Worm (Caenorhabditis elegans): ENCODE results near the gene gfat-2.

gfat-2 gene

DNA sequence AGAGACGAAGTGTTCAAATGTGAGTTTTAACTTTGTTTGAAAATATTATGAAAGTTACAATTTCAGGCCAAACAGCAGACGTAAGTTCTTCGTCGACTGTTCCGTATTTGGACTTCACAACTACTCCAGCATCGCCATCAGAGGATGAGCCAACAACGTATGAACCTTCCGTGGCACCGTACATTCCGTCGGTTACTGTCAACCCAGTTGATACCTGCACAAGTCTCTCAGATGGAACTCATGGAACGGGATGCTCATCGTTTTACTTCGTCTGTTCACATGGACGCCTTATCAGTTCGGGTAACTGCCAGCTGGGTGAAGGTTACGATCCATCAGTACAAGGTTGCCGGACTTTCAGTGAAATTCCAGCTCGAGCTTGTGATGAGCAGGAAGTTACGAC is 34.3 kb upstream of the gfat-2 start:
- no peak for TF ChIP-seq elt-3 (tag; optimal IDR thresholded peaks at IDR 0.05)
- no peak for TF ChIP-seq elt-1 (tag; optimal IDR thresholded peaks at IDR 0.05; ENCODE audit: borderline replicate concordance, insufficient read depth)
- no peak for TF ChIP-seq drap-1 (GFP tag; optimal IDR thresholded peaks at IDR 0.05)
- no peak for TF ChIP-seq unc-120 (tag; optimal IDR thresholded peaks at IDR 0.05; ENCODE audit: poor library complexity, severe bottlenecking)
- TF ChIP-seq mls-2 (tag; optimal IDR thresholded peaks at IDR 0.05), result no peak
- no peak for TF ChIP-seq M03D4.4 (tag; optimal IDR thresholded peaks at IDR 0.05)
- TF ChIP-seq ces-1 (GFP tag; optimal IDR thresholded peaks at IDR 0.05), result no peak
- no peak for TF ChIP-seq nhr-2 (tag; optimal IDR thresholded peaks at IDR 0.05)
- no peak for TF ChIP-seq ceh-83 (GFP tag; optimal IDR thresholded peaks at IDR 0.05)
- TF ChIP-seq flh-1 (GFP tag; optimal IDR thresholded peaks at IDR 0.05), result no peak
- TF ChIP-seq blmp-1 (tag; optimal IDR thresholded peaks at IDR 0.05), result no peak
- TF ChIP-seq lsy-2 (tag; optimal IDR thresholded peaks at IDR 0.05), result no peak
- no peak for TF ChIP-seq pha-4 (tag; optimal IDR thresholded peaks at IDR 0.05)
- no peak for TF ChIP-seq sptf-1 (tag; optimal IDR thresholded peaks at IDR 0.05)
- no peak for TF ChIP-seq nhr-28 (tag; optimal IDR thresholded peaks at IDR 0.05)
- no peak for TF ChIP-seq hlh-1 (tag; optimal IDR thresholded peaks at IDR 0.05)
- no peak for TF ChIP-seq unc-62 (GFP tag; optimal IDR thresholded peaks at IDR 0.05)
- no peak for TF ChIP-seq unc-39 (tag; optimal IDR thresholded peaks at IDR 0.05)
- TF ChIP-seq mab-5 (tag; optimal IDR thresholded peaks at IDR 0.05), result no peak

DNA sequence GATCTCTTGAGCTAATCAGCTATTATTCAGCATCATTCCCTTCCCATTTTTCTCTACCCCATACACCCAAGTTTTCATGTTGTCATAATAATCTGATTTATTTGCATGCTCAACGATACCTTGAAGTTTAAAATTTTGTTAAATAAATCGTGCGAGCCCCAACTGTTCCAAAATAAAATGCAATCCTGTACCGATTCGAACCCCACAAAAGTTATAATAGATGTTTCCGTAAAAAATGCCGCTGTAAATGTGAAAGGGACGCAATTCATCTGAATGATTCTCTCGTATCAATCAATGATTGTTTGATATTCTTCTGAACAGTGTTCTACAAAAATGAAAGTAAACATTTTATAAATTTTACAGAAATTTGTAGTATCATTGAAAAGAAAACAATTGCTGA is 32.6 kb upstream of the gfat-2 start:
- TF ChIP-seq nhr-76 (tag; optimal IDR thresholded peaks at IDR 0.05) (no peak), hlh-1 (tag; optimal IDR thresholded peaks at IDR 0.05) (no peak), ham-2 (GFP tag; optimal IDR thresholded peaks at IDR 0.05) (no peak), nhr-2 (tag; optimal IDR thresholded peaks at IDR 0.05) (no peak), lsy-2 (tag; optimal IDR thresholded peaks at IDR 0.05) (no peak), nhr-28 (tag; optimal IDR thresholded peaks at IDR 0.05) (no peak), drap-1 (GFP tag; optimal IDR thresholded peaks at IDR 0.05) (no peak), sptf-1 (tag; optimal IDR thresholded peaks at IDR 0.05) (no peak), blmp-1 (tag; optimal IDR thresholded peaks at IDR 0.05) (no peak), ceh-39 (tag; optimal IDR thresholded peaks at IDR 0.05) (no peak), mep-1 (tag; optimal IDR thresholded peaks at IDR 0.05) (no peak), mab-5 (tag; optimal IDR thresholded peaks at IDR 0.05) (no peak), flh-1 (GFP tag; optimal IDR thresholded peaks at IDR 0.05) (no peak), tbx-8 (GFP tag; optimal IDR thresholded peaks at IDR 0.05) (no peak), mls-2 (tag; optimal IDR thresholded peaks at IDR 0.05) (no peak), nhr-237 (tag; optimal IDR thresholded peaks at IDR 0.05) (no peak), unc-39 (tag; optimal IDR thresholded peaks at IDR 0.05) (no peak), elt-3 (tag; optimal IDR thresholded peaks at IDR 0.05) (no peak), ztf-11 (tag; optimal IDR thresholded peaks at IDR 0.05) (no peak), sem-2 (GFP tag; optimal IDR thresholded peaks at IDR 0.05) (no peak)

DNA sequence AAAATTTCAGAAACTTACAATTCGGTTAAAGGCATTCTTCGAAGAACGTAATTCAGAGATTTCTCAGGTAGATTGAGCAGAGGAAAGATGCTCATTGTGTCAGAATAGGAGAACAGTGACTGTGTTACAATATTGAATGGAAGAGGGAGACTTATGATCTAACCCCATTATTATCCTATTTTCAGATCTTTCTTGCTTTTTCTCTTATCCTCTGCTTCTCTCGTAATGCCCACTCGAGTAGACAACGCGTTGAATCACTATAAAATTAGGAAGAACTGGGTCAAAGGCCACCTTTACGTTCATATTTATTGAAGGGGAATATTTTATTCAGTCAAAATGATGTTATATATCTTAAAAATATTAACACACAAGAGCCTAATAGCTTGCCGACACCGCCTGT is 30.8 kb upstream of the gfat-2 start, which contains the start of gene fbxb-76:
fbxb-76 (minus strand) TSS at position 101 of the 400 bp plus-strand sequence.
- TF ChIP-seq nhr-237 (tag; optimal IDR thresholded peaks at IDR 0.05) (no peak), nhr-12 (tag; optimal IDR thresholded peaks at IDR 0.05) (no peak), cnd-1 (tag; optimal IDR thresholded peaks at IDR 0.05) (no peak), lin-13 (tag; optimal IDR thresholded peaks at IDR 0.05) (no peak), nhr-76 (tag; optimal IDR thresholded peaks at IDR 0.05) (no peak), snpc-4 (tag; optimal IDR thresholded peaks at IDR 0.05) (no peak), ham-2 (GFP tag; optimal IDR thresholded peaks at IDR 0.05) (no peak), ztf-11 (tag; optimal IDR thresholded peaks at IDR 0.05) (no peak), zip-8 (tag; optimal IDR thresholded peaks at IDR 0.05) (no peak), nhr-2 (tag; optimal IDR thresholded peaks at IDR 0.05) (no peak), bed-3 (GFP tag; optimal IDR thresholded peaks at IDR 0.05) (no peak), pha-4 (tag; optimal IDR thresholded peaks at IDR 0.05) (no peak), M03D4.4 (tag; optimal IDR thresholded peaks at IDR 0.05) (no peak), mab-5 (tag; optimal IDR thresholded peaks at IDR 0.05) (no peak), lin-32 (GFP tag; optimal IDR thresholded peaks at IDR 0.05) (no peak), elt-3 (tag; optimal IDR thresholded peaks at IDR 0.05) (no peak), hlh-1 (tag; optimal IDR thresholded peaks at IDR 0.05) (no peak), ces-1 (GFP tag; optimal IDR thresholded peaks at IDR 0.05) (no peak)

DNA sequence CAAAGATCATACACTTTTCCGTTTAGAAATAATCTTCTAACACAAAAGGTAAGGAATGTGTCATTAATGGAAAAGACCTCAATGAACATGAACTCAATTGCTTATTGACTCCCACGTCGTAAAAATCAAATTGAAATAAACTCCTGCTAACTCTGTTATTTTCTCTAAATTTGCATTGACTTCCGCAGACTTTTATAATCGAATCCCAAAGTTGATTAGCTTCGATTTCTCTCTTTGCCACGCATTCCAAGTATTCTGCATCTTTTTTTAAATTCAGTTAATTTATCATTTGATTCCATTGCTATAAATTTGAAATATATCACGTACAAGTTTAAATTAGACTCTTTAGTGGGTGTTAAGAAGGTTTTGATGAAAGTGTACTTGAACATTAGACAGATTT is 21.3 kb upstream of the gfat-2 start:
- TF ChIP-seq ces-1 (GFP tag; optimal IDR thresholded peaks at IDR 0.05) (peak; percentile 49), flh-1 (GFP tag; optimal IDR thresholded peaks at IDR 0.05) (no peak), lin-13 (tag; optimal IDR thresholded peaks at IDR 0.05) (no peak), nhr-12 (tag; optimal IDR thresholded peaks at IDR 0.05) (no peak)

All from whole organism, mixed stage, embryonic.